Worm (Caenorhabditis elegans) whole organism, L2 larva: ENCODE measurements around the gene T07E3.3.

Source experiments
- egl-27 ChIP-seq: sonication (generic microtip); optimal IDR thresholded peaks from 3 replicates; lab custom pipeline; 2017; ENCODE audit warnings: missing biosample characterization, missing genetic modification reagents, missing genetic modification characterization
- fos-1 ChIP-seq: fragments of 150-350 bp; optimal IDR thresholded peaks from 2 replicates; lab custom pipeline; 2014; ENCODE audit warnings: missing biosample characterization, missing genetic modification characterization
- lin-13 ChIP-seq: fragments of 150-350 bp; optimal IDR thresholded peaks from 2 replicates; lab custom pipeline; 2014; ENCODE audit warnings: missing biosample characterization, missing genetic modification reagents, missing genetic modification characterization
- nhr-23 ChIP-seq: fragments of 150-350 bp; optimal IDR thresholded peaks from 2 replicates; lab custom pipeline; 2014; ENCODE audit warnings: missing biosample characterization, missing genetic modification reagents, missing genetic modification characterization

DNA sequence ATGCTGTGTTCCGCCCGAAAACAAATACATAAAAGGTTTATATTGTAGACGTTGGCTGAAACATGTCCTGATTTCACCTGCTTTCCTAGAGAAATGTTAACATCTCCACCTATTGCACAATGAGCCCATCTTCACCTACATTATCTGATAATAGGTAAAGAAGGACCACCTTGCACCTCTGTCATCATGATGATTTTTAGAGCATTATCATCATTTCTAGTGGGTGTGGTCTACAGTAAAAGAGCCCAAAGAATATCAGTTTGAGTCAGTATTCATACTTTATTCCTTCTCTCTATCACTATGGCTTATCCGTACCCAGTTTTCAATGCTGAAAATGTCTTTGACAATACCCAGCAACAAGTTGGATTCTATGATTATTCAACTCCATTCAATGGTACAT lies 19.5 kb upstream of the T07E3.3 start, which contains the start of gene med-2:
- no peak for TF ChIP-seq fos-1 (tag; lab: Kevin White, UChicago)
- TF ChIP-seq lin-13, result no peak
- no peak for TF ChIP-seq egl-27 (tag; lab: Kevin White, UChicago)
- no peak for TF ChIP-seq nhr-23 (tag; lab: Kevin White, UChicago)
